Worm (Caenorhabditis elegans) whole organism, late embryonic: ENCODE measurements around the gene ocr-2.

ENCODE experiments used
- C08G9.2 ChIP-seq: sonication (generic microtip); optimal IDR thresholded peaks from 2 replicates; lab custom pipeline; 2016; ENCODE audit warnings: mild to moderate bottlenecking, missing genetic modification characterization, moderate library complexity, missing compliant biosample characterization
- K02D7.2 ChIP-seq: sonication (generic microtip); optimal IDR thresholded peaks from 2 replicates; lab custom pipeline; 2017; ENCODE audit warnings: mild to moderate bottlenecking, missing genetic modification characterization, missing compliant biosample characterization
- K09A11.1 ChIP-seq: sonication (generic microtip); optimal IDR thresholded peaks from 2 replicates; lab custom pipeline; 2017; ENCODE audit warnings: antibody characterized with exemption, mild to moderate bottlenecking, missing genetic modification characterization, missing compliant biosample characterization; ENCODE audit not compliant: insufficient read depth
- T23F11.4 ChIP-seq: fragments of 200-800 bp; sonication (Bioruptor generic); optimal IDR thresholded peaks from 2 replicates; lab custom pipeline; 2018; ENCODE audit warnings: mild to moderate bottlenecking, missing genetic modification characterization, missing compliant biosample characterization
- Y22D7AL.16 ChIP-seq: sonication (generic microtip); optimal IDR thresholded peaks from 2 replicates; lab custom pipeline; 2016; ENCODE audit warnings: missing genetic modification characterization, missing compliant biosample characterization
- ahr-1 ChIP-seq: sonication (generic microtip); optimal IDR thresholded peaks from 2 replicates; lab custom pipeline; 2016; ENCODE audit warnings: missing genetic modification characterization, missing compliant biosample characterization
- ama-1 ChIP-seq: fragments of 150-350 bp; optimal IDR thresholded peaks from 2 replicates; lab custom pipeline; 2014
- ceh-14 ChIP-seq: sonication (generic microtip); optimal IDR thresholded peaks from 2 replicates; lab custom pipeline; 2016; ENCODE audit warnings: missing genotype, missing genetic modification characterization, missing compliant biosample characterization
- ceh-18 ChIP-seq: sonication (generic microtip); optimal IDR thresholded peaks from 2 replicates; lab custom pipeline; 2016; ENCODE audit warnings: missing genetic modification characterization, missing compliant biosample characterization
- ceh-30 ChIP-seq: fragments of 150-350 bp; optimal IDR thresholded peaks from 2 replicates; lab custom pipeline; 2014; ENCODE audit warnings: missing biosample characterization, missing genetic modification characterization
- ceh-34 ChIP-seq: sonication (generic microtip); optimal IDR thresholded peaks from 2 replicates; lab custom pipeline; 2016; ENCODE audit warnings: mild to moderate bottlenecking, missing genetic modification characterization, missing compliant biosample characterization
- ceh-45 ChIP-seq: fragments of 200-800 bp; sonication (Bioruptor generic); IDR thresholded peaks from 2 replicates; pipeline ENCODE4 v1.3.6; 2022; ENCODE audit warnings: missing genetic modification reagents, missing genetic modification characterization, missing compliant biosample characterization
- dmd-4 ChIP-seq: sonication (generic microtip); optimal IDR thresholded peaks from 2 replicates; lab custom pipeline; 2016; ENCODE audit warnings: borderline replicate concordance, missing genetic modification characterization, missing compliant biosample characterization
- elt-2 ChIP-seq: sonication (generic microtip); optimal IDR thresholded peaks from 2 replicates; lab custom pipeline; 2016; ENCODE audit warnings: missing genetic modification reagents, missing genetic modification characterization, missing compliant biosample characterization
- elt-4 ChIP-seq: sonication (generic microtip); optimal IDR thresholded peaks from 2 replicates; lab custom pipeline; 2016; ENCODE audit warnings: missing genetic modification characterization, missing compliant biosample characterization
- ets-4 ChIP-seq: sonication (generic microtip); optimal IDR thresholded peaks from 2 replicates; lab custom pipeline; 2016; ENCODE audit warnings: missing genetic modification characterization, missing compliant biosample characterization
- eyg-1 ChIP-seq: sonication (generic microtip); optimal IDR thresholded peaks from 2 replicates; lab custom pipeline; 2016; ENCODE audit warnings: missing genotype, missing genetic modification characterization, missing compliant biosample characterization
- fkh-6 ChIP-seq: sonication (generic microtip); optimal IDR thresholded peaks from 2 replicates; lab custom pipeline; 2016; ENCODE audit warnings: missing genetic modification characterization, missing compliant biosample characterization
- hlh-13 ChIP-seq: fragments of 200-800 bp; sonication (Bioruptor generic); optimal IDR thresholded peaks from 2 replicates; lab custom pipeline; 2018; ENCODE audit warnings: mild to moderate bottlenecking, missing genetic modification characterization, missing compliant biosample characterization
- hlh-15 ChIP-seq: sonication (generic microtip); optimal IDR thresholded peaks from 2 replicates; lab custom pipeline; 2016; ENCODE audit warnings: missing genetic modification characterization, missing compliant biosample characterization
- hlh-30 ChIP-seq: sonication (generic microtip); optimal IDR thresholded peaks from 2 replicates; lab custom pipeline; 2017; ENCODE audit warnings: antibody characterized with exemption, missing genetic modification characterization, missing compliant biosample characterization; ENCODE audit not compliant: insufficient read depth
- hlh-8 ChIP-seq: sonication (generic microtip); optimal IDR thresholded peaks from 2 replicates; lab custom pipeline; 2016; ENCODE audit warnings: missing genotype, missing genetic modification characterization, missing compliant biosample characterization
- lin-11 ChIP-seq: fragments of 200-800 bp; sonication (Bioruptor generic); optimal IDR thresholded peaks from 2 replicates; lab custom pipeline; 2018; ENCODE audit warnings: mild to moderate bottlenecking, missing genetic modification characterization, missing compliant biosample characterization
- madf-2 ChIP-seq: sonication (generic microtip); optimal IDR thresholded peaks from 2 replicates; lab custom pipeline; 2017; ENCODE audit warnings: missing genetic modification characterization, missing compliant biosample characterization
- nfya-1 ChIP-seq: sonication (generic microtip); optimal IDR thresholded peaks from 2 replicates; lab custom pipeline; 2017; ENCODE audit warnings: missing genetic modification characterization, mild to moderate bottlenecking, missing compliant biosample characterization, antibody characterized with exemption, moderate library complexity
- nhr-232 ChIP-seq: sonication (generic microtip); optimal IDR thresholded peaks from 2 replicates; lab custom pipeline; 2016; ENCODE audit warnings: missing genetic modification characterization, missing compliant biosample characterization
- pag-3 ChIP-seq: sonication (generic microtip); optimal IDR thresholded peaks from 2 replicates; lab custom pipeline; 2016; ENCODE audit warnings: missing compliant biosample characterization, missing genetic modification characterization, borderline replicate concordance
- pax-1 ChIP-seq: fragments of 150-350 bp; optimal IDR thresholded peaks from 2 replicates; lab custom pipeline; 2014; ENCODE audit warnings: missing biosample characterization, missing genetic modification characterization
- pha-4 ChIP-seq: fragments of 150-350 bp; optimal IDR thresholded peaks from 2 replicates; lab custom pipeline; 2018; ENCODE audit warnings: missing biosample characterization, missing genetic modification reagents, missing genetic modification characterization
- pqm-1 ChIP-seq: sonication (generic microtip); optimal IDR thresholded peaks from 2 replicates; lab custom pipeline; 2016; ENCODE audit warnings: missing genetic modification characterization, missing compliant biosample characterization
- pros-1 ChIP-seq: fragments of 150-350 bp; optimal IDR thresholded peaks from 2 replicates; lab custom pipeline; 2014; ENCODE audit warnings: missing biosample characterization, missing genetic modification reagents, missing genetic modification characterization
- ref-2 ChIP-seq: sonication (generic microtip); optimal IDR thresholded peaks from 2 replicates; lab custom pipeline; 2016; ENCODE audit warnings: missing genetic modification characterization, missing compliant biosample characterization
- rnt-1 ChIP-seq: sonication (generic microtip); optimal IDR thresholded peaks from 2 replicates; lab custom pipeline; 2016; ENCODE audit warnings: missing genetic modification characterization, missing compliant biosample characterization
- sdc-2 ChIP-seq: sonication (generic microtip); optimal IDR thresholded peaks from 2 replicates; lab custom pipeline; 2016; ENCODE audit warnings: missing genotype, missing genetic modification characterization, missing compliant biosample characterization
- sox-2 ChIP-seq: fragments of 200-800 bp; sonication (Bioruptor generic); IDR thresholded peaks from 2 replicates; pipeline ENCODE4 v1.3.6; 2022; ENCODE audit warnings: missing genetic modification reagents, missing genetic modification characterization, missing compliant biosample characterization
- sox-4 ChIP-seq: sonication (generic microtip); optimal IDR thresholded peaks from 2 replicates; lab custom pipeline; 2017; ENCODE audit warnings: mild to moderate bottlenecking, missing genetic modification characterization, inconsistent platforms, missing compliant biosample characterization
- syd-9 ChIP-seq: sonication (generic microtip); optimal IDR thresholded peaks from 2 replicates; lab custom pipeline; 2016; ENCODE audit warnings: mild to moderate bottlenecking, missing genetic modification characterization, moderate library complexity, missing compliant biosample characterization
- tbx-2 ChIP-seq: sonication (generic microtip); optimal IDR thresholded peaks from 2 replicates; lab custom pipeline; 2016; ENCODE audit warnings: missing genetic modification characterization, missing compliant biosample characterization
- tbx-7 ChIP-seq: sonication (generic microtip); optimal IDR thresholded peaks from 2 replicates; lab custom pipeline; 2016; ENCODE audit warnings: missing genotype, missing genetic modification characterization, missing compliant biosample characterization
- unc-86 ChIP-seq: sonication (generic microtip); optimal IDR thresholded peaks from 2 replicates; lab custom pipeline; 2016; ENCODE audit warnings: missing genetic modification characterization, missing compliant biosample characterization
- zip-5 ChIP-seq: sonication (generic microtip); optimal IDR thresholded peaks from 2 replicates; lab custom pipeline; 2016; ENCODE audit warnings: missing genetic modification characterization, missing compliant biosample characterization

The ocr-2 gene

DNA sequence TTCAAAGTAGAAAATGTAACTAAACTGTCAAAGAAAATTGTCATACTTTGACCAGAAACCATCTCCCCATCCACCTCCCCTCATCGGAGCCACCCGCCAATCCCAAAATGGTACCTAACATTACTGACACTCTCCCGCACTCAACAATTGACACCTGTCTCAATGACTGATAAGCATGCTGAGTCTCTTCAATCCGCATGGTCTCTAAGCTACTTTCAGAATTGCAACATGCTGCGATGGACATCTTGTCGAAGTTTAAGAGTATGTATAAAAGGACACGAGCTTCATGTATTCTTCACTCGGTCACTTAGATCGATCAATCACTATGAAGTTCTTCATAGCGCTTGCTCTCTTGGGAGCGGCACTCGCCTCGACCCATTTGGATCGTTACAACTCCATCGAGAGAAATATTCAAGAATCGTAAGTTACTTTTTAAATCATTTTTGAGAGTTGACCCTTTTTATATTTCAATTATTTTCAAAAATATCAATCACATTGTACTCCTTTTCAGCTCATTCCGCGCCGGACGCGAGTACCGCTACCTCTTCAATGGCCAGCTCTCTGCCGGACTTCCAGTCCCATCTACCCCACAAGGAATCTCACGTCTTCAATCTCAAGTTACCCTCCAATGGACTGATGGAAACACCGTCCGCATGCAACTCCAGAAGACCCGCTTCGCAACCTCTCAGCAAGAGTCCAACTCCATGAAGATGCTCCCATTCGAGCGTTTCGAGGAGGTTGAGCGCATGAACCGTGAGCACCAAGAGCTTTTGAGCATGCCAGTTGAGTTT, 41.2 kb upstream of the ocr-2 start, which contains the start of gene vit-6:
vit-6 (plus strand) TSS at position 310 of the 791 bp plus-strand sequence.
- no peak for TF ChIP-seq ceh-34 (tag; lab: Kevin White, UChicago)
- TF ChIP-seq eyg-1 = no peak
- TF ChIP-seq hlh-15 (tag; lab: Kevin White, UChicago) = no peak
- TF ChIP-seq ceh-14 (tag; lab: Kevin White, UChicago) = no peak
- no peak for TF ChIP-seq hlh-30 (tag; lab: Kevin White, UChicago)
- no peak for TF ChIP-seq hlh-13 (GFP tag; lab: Kevin White, UChicago)
- no peak for TF ChIP-seq rnt-1

DNA sequence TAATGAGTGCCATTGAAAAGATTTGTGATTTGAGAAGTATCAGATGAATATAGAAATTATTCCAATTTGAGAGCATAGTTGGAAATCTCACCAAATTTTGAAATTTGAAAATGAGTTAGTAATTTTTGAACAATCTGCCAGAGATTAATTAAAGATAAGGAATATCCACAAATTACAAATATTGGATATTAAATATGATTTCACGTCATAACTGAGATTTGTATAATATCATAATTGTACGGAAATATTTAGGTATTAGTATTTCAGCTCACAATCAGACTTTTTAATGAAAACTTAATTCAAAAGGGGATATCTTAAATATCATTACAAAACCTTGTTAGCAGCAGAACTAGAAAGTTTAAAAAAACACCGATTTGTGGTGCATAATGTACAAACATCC, 40.0 kb upstream of the ocr-2 start, which contains the start of gene K07H8.7:
K07H8.7 (minus strand) TSS at position 101 of the 400 bp plus-strand sequence.
- no peak for TF ChIP-seq rnt-1
- no peak for TF ChIP-seq pqm-1 (tag; lab: Kevin White, UChicago)
- TF ChIP-seq T23F11.4 = no peak
- no peak for TF ChIP-seq K09A11.1
- TF ChIP-seq pros-1 (tag; lab: Kevin White, UChicago) = no peak
- TF ChIP-seq pax-1 (tag; lab: Kevin White, UChicago) = no peak
- TF ChIP-seq hlh-13 (GFP tag; lab: Kevin White, UChicago) = no peak
- no peak for TF ChIP-seq ama-1 (lab: Kevin White, UChicago)
- no peak for TF ChIP-seq nfya-1 (tag; lab: Kevin White, UChicago)
- no peak for TF ChIP-seq pag-3 (tag; lab: Kevin White, UChicago)
- TF ChIP-seq elt-4 (tag; lab: Kevin White, UChicago) = no peak
- TF ChIP-seq ref-2 (tag; lab: Kevin White, UChicago) = no peak
- no peak for TF ChIP-seq ceh-34 (tag; lab: Kevin White, UChicago)
- no peak for TF ChIP-seq K02D7.2 (tag; lab: Kevin White, UChicago)

DNA sequence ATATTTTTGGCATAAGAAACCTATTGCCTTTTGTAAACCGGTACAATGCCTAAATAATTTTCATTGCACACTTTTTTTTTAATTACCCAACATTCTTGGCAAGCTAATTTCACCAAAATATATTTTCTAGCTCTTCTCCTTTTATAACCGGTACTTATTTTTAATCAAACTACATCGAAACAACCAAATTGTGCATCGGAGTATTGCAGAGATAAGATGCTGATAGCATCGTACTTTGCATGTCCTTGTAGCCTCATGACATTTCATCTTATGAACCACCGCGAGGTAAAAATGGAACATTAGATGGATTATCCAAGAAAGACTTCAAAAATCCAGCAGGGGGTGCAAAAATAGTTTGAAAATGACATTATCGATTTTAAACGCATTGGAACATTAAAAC, 35.3 kb upstream of the ocr-2 start:
- TF ChIP-seq pax-1 (tag; lab: Kevin White, UChicago) = no peak
- TF ChIP-seq ama-1 (lab: Kevin White, UChicago) = no peak

DNA sequence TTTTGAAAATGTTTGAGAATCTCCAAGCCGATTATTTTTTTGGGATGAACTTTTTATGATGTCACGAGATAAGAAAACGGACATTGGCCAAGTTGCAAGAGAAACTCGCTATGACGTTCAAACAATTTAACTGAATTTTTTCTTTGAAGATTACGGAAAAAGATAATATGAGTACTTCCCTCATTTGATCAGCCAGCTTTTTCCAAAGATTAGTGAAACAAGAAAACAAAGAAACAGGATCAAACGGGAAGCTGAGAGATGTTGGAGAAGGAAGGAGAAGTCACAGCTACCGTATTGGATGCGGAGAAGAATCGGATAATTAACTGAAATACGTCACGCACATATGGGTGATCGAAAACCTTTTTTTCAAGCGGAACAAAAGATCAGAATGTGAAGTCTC, 34.3 kb upstream of the ocr-2 start:
- TF ChIP-seq T23F11.4 (no peak), nhr-232 (tag; lab: Kevin White, UChicago) (no peak), tbx-7 (tag; lab: Kevin White, UChicago) (no peak), lin-11 (tag; lab: Kevin White, UChicago) (no peak), pros-1 (tag; lab: Kevin White, UChicago) (no peak), unc-86 (tag; lab: Kevin White, UChicago) (no peak), zip-5 (tag; lab: Kevin White, UChicago) (no peak), hlh-8 (tag; lab: Kevin White, UChicago) (no peak), dmd-4 (tag; lab: Kevin White, UChicago) (no peak), madf-2 (no peak), elt-4 (tag; lab: Kevin White, UChicago) (no peak), ceh-14 (tag; lab: Kevin White, UChicago) (no peak), Y22D7AL.16 (tag; lab: Kevin White, UChicago) (no peak), syd-9 (no peak), pha-4 (tag; lab: Kevin White, UChicago) (no peak), ceh-18 (no peak), C08G9.2 (tag; lab: Kevin White, UChicago) (no peak), hlh-15 (tag; lab: Kevin White, UChicago) (no peak), sox-4 (tag; lab: Kevin White, UChicago) (no peak)

DNA sequence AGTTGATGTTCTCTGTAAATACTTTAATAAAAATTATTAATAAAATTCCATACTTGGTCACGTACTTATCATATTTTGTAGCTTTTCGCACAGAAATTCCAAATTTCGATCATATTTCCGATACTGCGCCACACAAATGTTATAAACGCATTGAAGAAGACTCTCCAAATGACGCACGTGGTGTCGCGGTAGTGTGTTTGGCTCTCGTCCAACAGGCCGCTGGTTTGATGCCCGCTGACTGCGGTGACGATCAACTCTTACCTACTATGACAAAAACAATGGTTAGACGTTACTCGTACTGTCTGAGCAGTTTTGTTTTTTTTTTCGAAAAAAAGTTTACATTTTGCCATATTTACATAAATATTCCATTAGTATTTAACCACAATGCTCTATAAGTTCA, 33.0 kb upstream of the ocr-2 start:
- TF ChIP-seq ceh-34 (tag; lab: Kevin White, UChicago) = peak; percentile 95
- TF ChIP-seq tbx-2 (tag; lab: Kevin White, UChicago) = peak; percentile 93
- peak; percentile 43 for TF ChIP-seq ets-4
- TF ChIP-seq eyg-1 = peak; percentile 90
- peak; percentile 86 for TF ChIP-seq ceh-45 (GFP tag; lab: Robert Waterston, UW)
- peak; percentile 82 for TF ChIP-seq ahr-1 (tag; lab: Kevin White, UChicago)
- peak; percentile 91 for TF ChIP-seq hlh-13 (GFP tag; lab: Kevin White, UChicago)
- TF ChIP-seq syd-9 = peak; percentile 90
- TF ChIP-seq fkh-6 (tag; lab: Kevin White, UChicago) = peak; percentile 93
- peak; percentile 98 for TF ChIP-seq elt-2 (tag; lab: Kevin White, UChicago)
- peak; percentile 88 for TF ChIP-seq zip-5 (tag; lab: Kevin White, UChicago)
- peak; percentile 88 for TF ChIP-seq sox-2 (GFP tag; lab: Robert Waterston, UW)
- peak; percentile 94 for TF ChIP-seq ref-2 (tag; lab: Kevin White, UChicago)
- peak; percentile 89 for TF ChIP-seq sdc-2 (tag; lab: Kevin White, UChicago)
- TF ChIP-seq ceh-30 = peak; percentile 53
- no peak for TF ChIP-seq pax-1 (tag; lab: Kevin White, UChicago)
- peak; percentile 82 for TF ChIP-seq pqm-1 (tag; lab: Kevin White, UChicago)
- TF ChIP-seq dmd-4 (tag; lab: Kevin White, UChicago) = peak; percentile 84
- peak; percentile 84 for TF ChIP-seq K02D7.2 (tag; lab: Kevin White, UChicago)
